Worm (Caenorhabditis elegans): ENCODE results near the gene ZK1058.3.

ZK1058.3 gene

ce11 chrIII:3887586-3887985, 31.1 kb upstream of the ZK1058.3 start (continued):
- no peak for TF ChIP-seq mdl-1 (tag; optimal IDR thresholded peaks at IDR 0.05)
- no peak for TF ChIP-seq mml-1 (tag; optimal IDR thresholded peaks at IDR 0.05)
- TF ChIP-seq R02D3.7 (tag; optimal IDR thresholded peaks at IDR 0.05): no peak
- TF ChIP-seq lin-15B (tag; optimal IDR thresholded peaks at IDR 0.05): peak; percentile 96
- no peak for TF ChIP-seq fkh-2 (tag; optimal IDR thresholded peaks at IDR 0.05)

ce11 chrIII:3889896-3890295, 28.8 kb upstream of the ZK1058.3 start:
- TF ChIP-seq ceh-82 (tag; optimal IDR thresholded peaks at IDR 0.05) (no peak), ztf-4 (tag; optimal IDR thresholded peaks at IDR 0.05) (no peak), zag-1 (tag; optimal IDR thresholded peaks at IDR 0.05) (no peak), pha-4 (tag; optimal IDR thresholded peaks at IDR 0.05) (peak; percentile 82)

ce11 chrIII:3893992-3894391, 24.7 kb upstream of the ZK1058.3 start:
- TF ChIP-seq snpc-4 (tag; optimal IDR thresholded peaks at IDR 0.05) (no peak), elt-2 (tag; optimal IDR thresholded peaks at IDR 0.05) (peak; percentile 36), lin-15B (tag; optimal IDR thresholded peaks at IDR 0.05) (no peak), pqm-1 (tag; optimal IDR thresholded peaks at IDR 0.05) (peak; percentile 54)

- TF ChIP-seq sea-2 (GFP tag; optimal IDR thresholded peaks at IDR 0.05): no peak
- peak; percentile 84 for TF ChIP-seq nfya-1 (tag; optimal IDR thresholded peaks at IDR 0.05; ENCODE audit: insufficient read depth)
- no peak for TF ChIP-seq tbx-2 (tag; optimal IDR thresholded peaks at IDR 0.05)
Observed at ce11 chrIII:3898354-3898753, 20.3 kb upstream of the ZK1058.3 start.

- TF ChIP-seq lin-15B (tag; optimal IDR thresholded peaks at IDR 0.05) (peak; percentile 40), pqm-1 (tag; optimal IDR thresholded peaks at IDR 0.05) (no peak), hmg-11 (tag; optimal IDR thresholded peaks at IDR 0.05) (peak; percentile 62), nfya-1 (tag; optimal IDR thresholded peaks at IDR 0.05; ENCODE audit: insufficient read depth) (peak; percentile 39)
Observed at ce11 chrIII:3898850-3899249, 19.8 kb upstream of the ZK1058.3 start.

- no peak for TF ChIP-seq nhr-23 (tag; optimal IDR thresholded peaks at IDR 0.05)
- TF ChIP-seq mdl-1 (tag; optimal IDR thresholded peaks at IDR 0.05): no peak
- TF ChIP-seq fkh-10 (GFP tag; optimal IDR thresholded peaks at IDR 0.05): no peak
- TF ChIP-seq hmg-11 (tag; optimal IDR thresholded peaks at IDR 0.05): no peak
- TF ChIP-seq pqm-1 (tag; optimal IDR thresholded peaks at IDR 0.05): no peak
- TF ChIP-seq nhr-43 (tag; optimal IDR thresholded peaks at IDR 0.05; ENCODE audit: poor library complexity, severe bottlenecking): no peak
- no peak for TF ChIP-seq ceh-82 (tag; optimal IDR thresholded peaks at IDR 0.05)
Observed at ce11 chrIII:3901542-3901941, 17.1 kb upstream of the ZK1058.3 start, which contains the start of gene tir-1. Gene tir-1, minus strand, starts transcription at chrIII:3901642.

- TF ChIP-seq ceh-28 (tag; optimal IDR thresholded peaks at IDR 0.05): no peak
- no peak for TF ChIP-seq egl-5 (tag; optimal IDR thresholded peaks at IDR 0.05)
- no peak for TF ChIP-seq unc-62 (GFP tag; optimal IDR thresholded peaks at IDR 0.05)
- TF ChIP-seq elt-2 (tag; optimal IDR thresholded peaks at IDR 0.05): peak; percentile 11
- TF ChIP-seq ztf-4 (tag; optimal IDR thresholded peaks at IDR 0.05): peak; percentile 70
- no peak for TF ChIP-seq skn-1 (tag; optimal IDR thresholded peaks at IDR 0.05)
- TF ChIP-seq ceh-16 (tag; optimal IDR thresholded peaks at IDR 0.05): no peak
- TF ChIP-seq eor-1 (tag; optimal IDR thresholded peaks at IDR 0.05): no peak
- no peak for TF ChIP-seq nhr-28 (tag; optimal IDR thresholded peaks at IDR 0.05)
- TF ChIP-seq lin-39 (tag; optimal IDR thresholded peaks at IDR 0.05): no peak
- TF ChIP-seq nhr-11 (tag; optimal IDR thresholded peaks at IDR 0.05): no peak
- TF ChIP-seq unc-39 (tag; optimal IDR thresholded peaks at IDR 0.05): no peak
- TF ChIP-seq nhr-43 (tag; optimal IDR thresholded peaks at IDR 0.05; ENCODE audit: poor library complexity, severe bottlenecking): peak; percentile 12
- peak; percentile 13 for TF ChIP-seq nfya-1 (tag; optimal IDR thresholded peaks at IDR 0.05; ENCODE audit: insufficient read depth)
- TF ChIP-seq snpc-4 (tag; optimal IDR thresholded peaks at IDR 0.05): no peak
- TF ChIP-seq lsy-12 (tag; optimal IDR thresholded peaks at IDR 0.05): peak; percentile 40
- TF ChIP-seq elt-3 (tag; optimal IDR thresholded peaks at IDR 0.05): no peak
- no peak for TF ChIP-seq lin-15B (tag; optimal IDR thresholded peaks at IDR 0.05)
- TF ChIP-seq fkh-2 (tag; optimal IDR thresholded peaks at IDR 0.05): no peak
- TF ChIP-seq nhr-12 (tag; optimal IDR thresholded peaks at IDR 0.05): no peak
- TF ChIP-seq ztf-11 (tag; optimal IDR thresholded peaks at IDR 0.05): no peak
- no peak for TF ChIP-seq daf-12 (tag; optimal IDR thresholded peaks at IDR 0.05)
- no peak for TF ChIP-seq ZK546.5 (tag; optimal IDR thresholded peaks at IDR 0.05)
- TF ChIP-seq nhr-23 (tag; optimal IDR thresholded peaks at IDR 0.05): no peak
- TF ChIP-seq mml-1 (tag; optimal IDR thresholded peaks at IDR 0.05): no peak
- no peak for TF ChIP-seq nhr-237 (tag; optimal IDR thresholded peaks at IDR 0.05)
- peak; percentile 83 for TF ChIP-seq ama-1 (optimal IDR thresholded peaks at IDR 0.05)
- TF ChIP-seq nhr-76 (tag; optimal IDR thresholded peaks at IDR 0.05): no peak
- TF ChIP-seq pha-4 (tag; optimal IDR thresholded peaks at IDR 0.05): no peak
Observed at ce11 chrIII:3902588-3903325, 15.9 kb upstream of the ZK1058.3 start.
